Fruit fly (Drosophila melanogaster): ENCODE data around the gene Glut3.

Glut3 gene

dm6 chr3R:16788011-16788410 lies at the start of gene Glut3:
Gene Glut3 (plus strand): TSS chr3R:16788311.
- TF ChIP-seq psq (optimal IDR thresholded peaks at IDR 0.05): no peak
- no peak for TF ChIP-seq pan (optimal IDR thresholded peaks at IDR 0.05)
- no peak for TF ChIP-seq usp (GFP tag; optimal IDR thresholded peaks at IDR 0.05)
- no peak for TF ChIP-seq CG8478 (optimal IDR thresholded peaks at IDR 0.05)
- no peak for TF ChIP-seq Dll (optimal IDR thresholded peaks at IDR 0.05)
- no peak for TF ChIP-seq EcR (GFP tag; optimal IDR thresholded peaks at IDR 0.05)

DNA sequence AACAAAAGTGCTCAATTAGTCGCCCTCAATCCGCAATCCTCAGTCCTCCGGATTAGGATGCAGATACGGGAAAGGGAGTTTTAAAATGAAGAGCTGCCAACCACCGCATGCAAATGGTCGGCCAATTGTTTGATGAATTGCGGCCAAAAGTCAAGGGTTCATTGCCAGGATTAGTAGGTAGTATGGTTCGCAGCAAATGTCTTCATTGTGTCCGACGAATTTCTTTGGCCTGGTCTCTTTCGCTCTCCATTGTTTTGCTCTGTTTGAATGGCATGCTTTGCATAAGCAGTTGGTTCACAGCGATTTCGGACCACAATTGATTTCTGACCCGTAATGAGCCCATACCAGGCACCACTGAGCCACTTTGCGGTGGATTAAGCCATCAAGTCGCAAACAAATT lies 45.8 kb upstream of the Glut3 start:
- TF ChIP-seq EcR (GFP tag; optimal IDR thresholded peaks at IDR 0.05) (no peak), CG8478 (optimal IDR thresholded peaks at IDR 0.05) (no peak), usp (GFP tag; optimal IDR thresholded peaks at IDR 0.05) (no peak), pan (optimal IDR thresholded peaks at IDR 0.05) (no peak), Dll (optimal IDR thresholded peaks at IDR 0.05) (no peak), psq (optimal IDR thresholded peaks at IDR 0.05) (no peak)

DNA sequence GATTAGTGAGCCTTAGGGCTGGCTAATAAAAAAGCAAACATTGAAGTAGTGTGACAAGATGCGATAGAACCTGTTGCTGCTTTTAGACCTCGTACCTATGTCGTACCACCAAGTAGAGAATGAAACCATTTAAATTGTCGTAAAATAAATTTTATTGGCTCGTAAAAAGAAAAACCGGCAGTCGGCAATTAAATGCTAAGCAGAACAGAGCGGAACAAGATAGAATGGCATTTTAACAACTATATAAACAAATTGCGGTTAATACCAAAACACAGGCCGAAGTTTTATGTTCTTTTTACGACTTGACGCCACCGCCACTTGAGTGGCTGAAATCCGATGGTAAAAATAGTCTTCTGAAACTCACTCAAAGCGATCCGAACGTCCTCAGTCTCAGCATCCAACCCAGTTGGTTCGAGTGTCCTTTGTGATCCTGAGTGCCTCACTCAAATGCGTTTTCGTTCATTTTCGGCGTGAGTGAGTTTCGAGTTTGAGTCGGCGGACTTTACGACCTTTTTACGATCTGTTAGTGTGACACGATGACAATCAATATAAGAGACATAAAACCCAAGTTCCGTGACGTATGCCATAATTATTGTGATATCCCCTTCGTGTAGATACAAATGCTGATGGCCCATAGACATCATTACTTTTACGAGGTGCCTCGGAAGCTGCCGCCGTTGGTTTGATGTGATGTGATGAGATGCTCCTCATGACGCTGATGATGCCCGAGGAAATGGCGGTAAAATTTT lies 44.9 kb upstream of the Glut3 start:
- TF ChIP-seq EcR (GFP tag; optimal IDR thresholded peaks at IDR 0.05): no peak
- TF ChIP-seq pan (optimal IDR thresholded peaks at IDR 0.05): no peak
- no peak for TF ChIP-seq CG8478 (optimal IDR thresholded peaks at IDR 0.05)
- no peak for TF ChIP-seq psq (optimal IDR thresholded peaks at IDR 0.05)
- no peak for TF ChIP-seq Dll (optimal IDR thresholded peaks at IDR 0.05)
- TF ChIP-seq usp (GFP tag; optimal IDR thresholded peaks at IDR 0.05): no peak

- TF ChIP-seq usp (GFP tag; optimal IDR thresholded peaks at IDR 0.05) (no peak), CG8478 (optimal IDR thresholded peaks at IDR 0.05) (no peak), pan (optimal IDR thresholded peaks at IDR 0.05) (no peak), Dll (optimal IDR thresholded peaks at IDR 0.05) (no peak), EcR (GFP tag; optimal IDR thresholded peaks at IDR 0.05) (no peak), psq (optimal IDR thresholded peaks at IDR 0.05) (no peak)
Observed at dm6 chr3R:16744290-16744689, 43.8 kb upstream of the Glut3 start.

DNA sequence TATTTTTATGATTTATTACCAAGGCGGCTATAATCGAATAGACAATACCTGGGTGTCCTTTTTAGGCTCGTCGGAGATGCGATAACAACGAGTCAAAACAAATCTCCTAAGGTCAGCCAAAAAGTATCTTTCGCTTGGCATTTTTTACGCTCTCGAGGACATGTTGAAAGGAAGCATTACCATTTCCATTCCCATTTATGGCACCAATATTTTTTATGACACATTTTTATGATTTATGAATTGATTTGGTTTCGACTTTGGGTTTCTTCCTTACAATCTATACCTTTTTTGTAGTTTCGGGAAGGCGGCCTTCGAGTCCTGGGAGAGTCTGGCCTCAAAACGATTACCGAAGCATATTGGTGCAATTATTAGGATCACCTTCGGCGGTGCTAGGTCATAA lies 43.0 kb upstream of the Glut3 start:
- no peak for TF ChIP-seq CG8478 (optimal IDR thresholded peaks at IDR 0.05)
- TF ChIP-seq pan (optimal IDR thresholded peaks at IDR 0.05): no peak
- no peak for TF ChIP-seq psq (optimal IDR thresholded peaks at IDR 0.05)

DNA sequence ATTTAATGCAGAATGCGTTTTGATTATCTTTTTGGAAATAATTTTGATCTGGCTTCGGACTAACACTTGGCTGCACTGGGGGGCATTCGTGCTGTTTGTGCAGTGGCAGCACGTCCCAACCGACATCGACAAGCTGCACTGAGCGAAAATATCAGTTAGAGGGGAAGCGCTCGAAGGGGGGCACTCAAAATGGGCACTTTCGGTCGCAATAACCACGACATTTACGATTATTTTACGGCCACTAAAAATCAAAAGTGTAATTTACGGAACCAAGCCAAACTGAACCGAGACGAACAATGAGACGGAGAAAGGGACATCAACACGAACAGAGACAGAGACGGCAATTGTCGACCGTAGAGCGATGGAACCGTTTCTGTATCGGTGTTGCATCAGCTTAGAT lies 41.3 kb upstream of the Glut3 start:
- TF ChIP-seq EcR (GFP tag; optimal IDR thresholded peaks at IDR 0.05) (no peak), pan (optimal IDR thresholded peaks at IDR 0.05) (no peak), usp (GFP tag; optimal IDR thresholded peaks at IDR 0.05) (no peak), Dll (optimal IDR thresholded peaks at IDR 0.05) (no peak), CG8478 (optimal IDR thresholded peaks at IDR 0.05) (no peak), psq (optimal IDR thresholded peaks at IDR 0.05) (no peak)

dm6 chr3R:16748558-16749172 lies 39.4 kb upstream of the Glut3 start:
- TF ChIP-seq pan (optimal IDR thresholded peaks at IDR 0.05): no peak
- no peak for TF ChIP-seq usp (GFP tag; optimal IDR thresholded peaks at IDR 0.05)
- no peak for TF ChIP-seq CG8478 (optimal IDR thresholded peaks at IDR 0.05)
- TF ChIP-seq Dll (optimal IDR thresholded peaks at IDR 0.05): no peak
- TF ChIP-seq psq (optimal IDR thresholded peaks at IDR 0.05): no peak
- no peak for TF ChIP-seq EcR (GFP tag; optimal IDR thresholded peaks at IDR 0.05)

DNA sequence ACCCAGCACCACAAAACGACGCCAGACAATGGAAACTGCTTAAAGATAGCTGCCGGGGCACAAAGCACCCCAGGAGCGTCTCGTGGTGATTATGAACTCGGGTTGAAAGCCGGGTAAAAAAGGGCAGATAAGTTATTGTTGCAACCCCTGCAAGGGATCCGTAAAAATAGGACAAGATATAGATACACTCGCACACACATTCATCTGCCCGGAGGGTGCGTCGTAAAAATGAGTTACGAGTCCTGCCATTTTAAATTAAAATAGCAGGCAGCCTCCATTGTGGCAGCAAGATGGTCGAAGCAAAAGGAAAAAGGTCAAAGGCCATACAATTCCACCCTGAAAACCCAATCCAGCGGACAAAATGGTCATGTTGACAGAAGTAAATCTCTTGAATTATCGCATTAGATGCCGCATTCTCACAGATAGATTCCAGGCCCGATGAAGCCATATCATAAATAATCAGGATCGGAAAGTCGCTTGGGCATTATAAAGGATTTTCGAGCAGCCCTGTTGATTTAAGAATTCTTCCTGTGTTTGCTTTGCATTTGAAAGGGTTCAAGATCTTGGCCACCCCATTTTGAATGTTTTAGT lies 38.0 kb upstream of the Glut3 start:
- TF ChIP-seq psq (optimal IDR thresholded peaks at IDR 0.05): no peak
- TF ChIP-seq CG8478 (optimal IDR thresholded peaks at IDR 0.05): no peak
- TF ChIP-seq Dll (optimal IDR thresholded peaks at IDR 0.05): no peak
- no peak for TF ChIP-seq pan (optimal IDR thresholded peaks at IDR 0.05)
- TF ChIP-seq EcR (GFP tag; optimal IDR thresholded peaks at IDR 0.05): no peak
- TF ChIP-seq usp (GFP tag; optimal IDR thresholded peaks at IDR 0.05): no peak

dm6 chr3R:16751234-16751633 lies 36.9 kb upstream of the Glut3 start, which contains the start of gene CG31275:
Gene CG31275 (minus strand): TSS chr3R:16751334.
- TF ChIP-seq CG8478 (optimal IDR thresholded peaks at IDR 0.05): no peak
- TF ChIP-seq pan (optimal IDR thresholded peaks at IDR 0.05): no peak
- TF ChIP-seq Dll (optimal IDR thresholded peaks at IDR 0.05): no peak
- TF ChIP-seq EcR (GFP tag; optimal IDR thresholded peaks at IDR 0.05): no peak
- TF ChIP-seq psq (optimal IDR thresholded peaks at IDR 0.05): no peak
- no peak for TF ChIP-seq usp (GFP tag; optimal IDR thresholded peaks at IDR 0.05)

DNA sequence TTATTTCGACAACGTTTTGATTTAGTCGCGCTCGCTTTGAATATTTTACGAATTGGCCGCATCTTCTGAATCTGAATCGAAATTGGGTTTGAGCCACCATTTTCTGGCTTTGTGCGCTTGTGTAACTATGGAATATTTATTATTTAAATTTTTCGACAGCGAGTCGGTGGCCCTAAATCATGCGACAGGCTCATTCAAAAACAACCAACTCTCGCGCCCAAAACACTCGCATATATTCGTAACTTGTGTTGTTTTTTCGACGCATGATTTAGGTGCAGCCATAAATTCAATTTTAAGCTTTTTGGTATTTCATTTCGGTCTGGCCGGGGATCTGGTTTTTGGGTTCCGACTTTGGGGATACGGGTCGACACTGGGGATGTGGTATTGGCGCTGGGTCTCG lies 33.2 kb upstream of the Glut3 start:
- TF ChIP-seq pan (optimal IDR thresholded peaks at IDR 0.05): no peak
- no peak for TF ChIP-seq psq (optimal IDR thresholded peaks at IDR 0.05)
- TF ChIP-seq EcR (GFP tag; optimal IDR thresholded peaks at IDR 0.05): no peak
- no peak for TF ChIP-seq usp (GFP tag; optimal IDR thresholded peaks at IDR 0.05)
- TF ChIP-seq Dll (optimal IDR thresholded peaks at IDR 0.05): no peak
- TF ChIP-seq CG8478 (optimal IDR thresholded peaks at IDR 0.05): no peak

DNA sequence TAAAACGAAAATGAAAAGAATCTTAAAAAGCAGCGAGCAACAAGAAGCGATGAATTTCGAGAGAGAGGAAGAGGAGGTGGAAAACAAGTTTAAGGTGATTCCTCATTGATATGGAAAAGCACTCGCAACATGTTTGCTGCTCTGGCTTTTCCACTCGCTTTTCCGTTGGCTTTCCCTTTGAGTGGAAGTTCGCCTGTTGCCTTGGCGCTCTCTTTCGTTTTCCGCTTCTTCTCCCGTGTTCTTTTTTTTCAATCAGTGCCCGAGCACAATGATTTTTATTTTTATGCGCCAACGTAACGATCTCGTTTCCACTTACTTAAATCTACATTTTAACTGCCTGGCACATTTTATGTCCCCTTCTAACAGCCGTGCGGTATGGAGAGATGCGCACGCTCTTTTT lies 24.7 kb upstream of the Glut3 start:
- TF ChIP-seq EcR (GFP tag; optimal IDR thresholded peaks at IDR 0.05): no peak
- TF ChIP-seq CG8478 (optimal IDR thresholded peaks at IDR 0.05): no peak
- TF ChIP-seq usp (GFP tag; optimal IDR thresholded peaks at IDR 0.05): no peak
- TF ChIP-seq psq (optimal IDR thresholded peaks at IDR 0.05): no peak

- TF ChIP-seq usp (GFP tag; optimal IDR thresholded peaks at IDR 0.05): no peak
- peak; percentile 47 for TF ChIP-seq Dll (optimal IDR thresholded peaks at IDR 0.05)
- TF ChIP-seq CG8478 (optimal IDR thresholded peaks at IDR 0.05): peak; percentile 91
Observed at dm6 chr3R:16763907-16764573, 24.1 kb upstream of the Glut3 start.
